Worm (Caenorhabditis elegans): ENCODE measurements around the gene nhr-97.

The nhr-97 gene

DNA sequence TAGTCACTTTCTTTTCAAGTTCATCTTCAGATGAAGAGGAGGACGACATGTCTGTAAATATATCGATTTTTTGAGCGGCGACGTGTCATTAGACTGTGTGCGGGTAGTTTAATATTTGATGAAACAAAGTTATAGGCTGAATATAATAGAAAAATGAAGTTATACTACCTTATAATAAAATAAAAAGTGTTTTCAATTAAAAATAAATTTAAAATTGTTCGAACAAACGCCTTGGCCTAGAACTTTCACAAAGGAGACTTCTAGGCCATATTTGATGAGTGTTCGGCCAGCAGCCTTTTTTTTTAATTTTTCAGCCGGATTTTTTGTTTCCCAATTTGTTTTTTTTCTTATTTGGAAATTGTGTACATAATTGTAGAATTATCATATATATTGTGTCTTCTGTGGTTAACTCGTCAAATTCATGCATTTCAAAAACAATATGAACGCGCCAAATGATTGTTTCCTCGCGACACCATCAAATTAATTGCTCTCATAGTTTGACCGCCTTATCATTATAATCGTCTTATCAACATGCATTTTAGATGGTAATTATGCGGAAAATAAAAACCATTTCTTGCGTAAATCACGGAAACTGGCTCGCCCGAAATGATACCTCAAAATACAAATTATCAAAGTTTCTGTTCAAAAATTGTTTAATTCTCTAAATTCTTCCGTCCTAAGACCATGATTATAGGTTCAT lies 40.0 kb downstream of the nhr-97 start, which contains the start of gene T13F2.2 (continued):
- TF ChIP-seq lin-38 (GFP tag; IDR thresholded peaks at IDR 0.05) (0 out of 2 replicates have a peak, but pooled peaks have one; percentile 16), ZK546.5 (tag; optimal IDR thresholded peaks at IDR 0.05) (no peak), nhr-77 (tag; optimal IDR thresholded peaks at IDR 0.05) (peak; percentile 11)

DNA sequence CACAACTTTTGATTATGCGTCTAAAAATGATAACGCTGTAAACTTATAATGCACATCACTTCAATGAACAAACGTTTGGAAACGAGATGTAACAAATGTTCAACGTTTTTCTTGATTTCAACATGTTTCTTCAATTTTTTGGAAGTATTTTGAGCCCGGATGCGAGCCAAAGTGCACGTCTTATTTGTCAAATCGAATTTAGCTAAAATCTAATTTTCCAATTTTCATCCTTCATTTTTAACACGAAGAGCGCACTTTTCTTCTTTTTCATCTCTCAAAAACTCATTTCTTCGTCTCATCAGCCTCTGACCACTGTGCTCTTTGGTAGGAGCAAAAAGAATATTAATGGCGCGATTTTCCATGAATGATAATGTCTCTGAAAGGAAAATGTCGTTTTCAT lies 40.9 kb downstream of the nhr-97 start:
- TF ChIP-seq pha-4 (GFP tag; IDR thresholded peaks at IDR 0.05) (no peak), pha-4 (tag; optimal IDR thresholded peaks at IDR 0.05) (no peak), nhr-6 (tag; optimal IDR thresholded peaks at IDR 0.05) (no peak), egl-27 (tag; optimal IDR thresholded peaks at IDR 0.05) (no peak), ctbp-1 (GFP tag; IDR thresholded peaks at IDR 0.05) (peak; percentile 61; the same call in 1 of the 2 replicates), unc-39 (tag; optimal IDR thresholded peaks at IDR 0.05) (no peak), duxl-1 (tag; optimal IDR thresholded peaks at IDR 0.05; ENCODE audit: poor library complexity) (no peak), D1046.2 (GFP tag; IDR thresholded peaks at IDR 0.05) (no peak), hlh-11 (tag; optimal IDR thresholded peaks at IDR 0.05) (no peak), zfp-2 (tag; optimal IDR thresholded peaks at IDR 0.05) (no peak), madf-9 (GFP tag; conservative IDR thresholded peaks at IDR 0.05) (no peak), dve-1 (tag; optimal IDR thresholded peaks at IDR 0.05; ENCODE audit: insufficient read depth) (no peak), gei-8 (GFP tag; optimal IDR thresholded peaks at IDR 0.05) (no peak), mxl-2 (GFP tag; conservative IDR thresholded peaks at IDR 0.05) (no peak), snpc-1.2 (GFP tag; IDR thresholded peaks at IDR 0.05) (no peak), Y75B8A.6 (GFP tag; IDR thresholded peaks at IDR 0.05) (no peak), ceh-28 (tag; optimal IDR thresholded peaks at IDR 0.05) (no peak), lin-29 (GFP tag; IDR thresholded peaks at IDR 0.05) (no peak), nhr-10 (tag; optimal IDR thresholded peaks at IDR 0.05) (no peak), daf-19 (GFP tag; conservative IDR thresholded peaks at IDR 0.05) (no peak), dmd-6 (GFP tag; IDR thresholded peaks at IDR 0.05) (0 out of 2 replicates have a peak, but pooled peaks have one; percentile 37), tag-97 (GFP tag; IDR thresholded peaks at IDR 0.05) (no peak), aly-2 (tag; optimal IDR thresholded peaks at IDR 0.05) (no peak), mes-2 (tag; optimal IDR thresholded peaks at IDR 0.05; ENCODE audit: poor library complexity, severe bottlenecking) (peak; percentile 4), arid-1 (GFP tag; conservative IDR thresholded peaks at IDR 0.05) (no peak), spr-3 (GFP tag; optimal IDR thresholded peaks at IDR 0.05) (no peak), spr-1 (tag; optimal IDR thresholded peaks at IDR 0.05) (no peak), vab-7 (GFP tag; IDR thresholded peaks at IDR 0.05) (no peak), lin-13 (GFP tag; optimal IDR thresholded peaks at IDR 0.05) (no peak), snpc-4 (tag; optimal IDR thresholded peaks at IDR 0.05) (no peak), F10B5.3 (tag; optimal IDR thresholded peaks at IDR 0.05) (no peak), php-3 (GFP tag; IDR thresholded peaks at IDR 0.05) (no peak), dmd-9 (GFP tag; IDR thresholded peaks at IDR 0.05) (no peak), ceh-62 (tag; optimal IDR thresholded peaks at IDR 0.05) (no peak), ceh-20 (GFP tag; IDR thresholded peaks at IDR 0.05) (no peak), cey-2 (tag; optimal IDR thresholded peaks at IDR 0.05; ENCODE audit: borderline replicate concordance, insufficient read depth) (no peak), daf-12 (tag; optimal IDR thresholded peaks at IDR 0.05) (no peak), lin-15B (tag; optimal IDR thresholded peaks at IDR 0.05) (no peak), lin-39 (tag; optimal IDR thresholded peaks at IDR 0.05) (no peak), lin-1 (GFP tag; IDR thresholded peaks at IDR 0.05) (no peak), daf-16 (GFP tag; optimal IDR thresholded peaks at IDR 0.05) (no peak), daf-16 (tag; optimal IDR thresholded peaks at IDR 0.05) (peak; percentile 32), ztf-7 (tag; optimal IDR thresholded peaks at IDR 0.05) (no peak), nhr-102 (tag; optimal IDR thresholded peaks at IDR 0.05) (no peak), ces-1 (GFP tag; optimal IDR thresholded peaks at IDR 0.05) (peak; percentile 92), nhr-237 (tag; optimal IDR thresholded peaks at IDR 0.05) (no peak)
